Fruit fly (Drosophila melanogaster): ENCODE results near the gene Ugalt.

Gene Ugalt

DNA sequence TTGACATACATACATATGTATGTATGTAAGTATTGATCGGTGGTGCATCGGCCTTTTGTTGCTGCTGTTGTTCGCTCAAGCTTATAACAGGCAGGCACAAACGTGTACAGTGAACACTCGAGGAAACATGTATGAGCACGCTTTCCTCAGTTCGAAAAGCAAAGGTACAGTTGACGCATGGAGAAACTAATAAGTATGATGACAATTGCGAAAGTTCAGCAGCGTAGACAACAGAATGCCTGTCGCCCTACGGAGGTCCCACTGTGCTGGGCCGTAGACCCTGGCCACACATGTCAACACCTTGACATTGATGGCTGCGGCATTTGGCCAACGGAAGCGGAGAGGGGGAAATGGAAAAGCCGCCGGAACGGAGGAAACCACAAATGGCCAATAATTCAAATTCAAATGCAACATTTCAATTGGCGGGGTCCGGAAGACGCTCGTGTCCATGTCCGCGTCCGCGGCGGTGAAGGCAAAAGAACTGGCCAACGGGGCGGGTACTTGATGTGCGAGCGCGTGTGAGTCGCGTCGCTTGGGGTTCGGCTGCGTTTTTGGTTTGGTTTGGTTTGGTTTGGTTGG lies 4.6 kb upstream of the Ugalt start, which contains the start of gene CG2681 (continued):
- TF ChIP-seq vnd (GFP tag; IDR thresholded peaks at IDR 0.05; ENCODE audit: partially characterized antibody), result no peak
- peak; percentile 76 for TF ChIP-seq zfh1 (GFP tag; IDR thresholded peaks at IDR 0.05)
- peak; percentile 56 for TF ChIP-seq HLH3B (GFP tag; IDR thresholded peaks at IDR 0.05)
- peak; percentile 43 for TF ChIP-seq CG32772 (GFP tag; IDR thresholded peaks at IDR 0.05)
- no peak for TF ChIP-seq lbe (GFP tag; optimal IDR thresholded peaks at IDR 0.05)
- peak; percentile 47 for TF ChIP-seq CG11247 (GFP tag; IDR thresholded peaks at IDR 0.05)
- TF ChIP-seq emc (GFP tag; optimal IDR thresholded peaks at IDR 0.05), result no peak
- TF ChIP-seq CG31224 (GFP tag; IDR thresholded peaks at IDR 0.05), result peak; percentile 31; the same call in 1 of the 2 replicates
- TF ChIP-seq CG8089 (GFP tag; optimal IDR thresholded peaks at IDR 0.05), result no peak
- TF ChIP-seq Fer2 (tag; optimal IDR thresholded peaks at IDR 0.05), result no peak
- no peak for TF ChIP-seq CG10274 (GFP tag; optimal IDR thresholded peaks at IDR 0.05)
- TF ChIP-seq CG15011 (GFP tag; optimal IDR thresholded peaks at IDR 0.05), result no peak
- TF ChIP-seq Meics (GFP tag; optimal IDR thresholded peaks at IDR 0.05), result peak; percentile 21
- no peak for TF ChIP-seq cwo (GFP tag; optimal IDR thresholded peaks at IDR 0.05)
- TF ChIP-seq lov (optimal IDR thresholded peaks at IDR 0.05), result no peak
- no peak for TF ChIP-seq lov (GFP tag; IDR thresholded peaks at IDR 0.05)
- TF ChIP-seq CG15514 (GFP tag; optimal IDR thresholded peaks at IDR 0.05), result peak; percentile 58
- TF ChIP-seq ase (GFP tag; IDR thresholded peaks at IDR 0.05), result peak; percentile 39; the same call in 2 of the 3 replicates
- no peak for TF ChIP-seq CG9817 (tag; optimal IDR thresholded peaks at IDR 0.05)
- TF ChIP-seq B-H1 (GFP tag; IDR thresholded peaks at IDR 0.05), result peak; percentile 14; the same call in 1 of the 3 replicates
- peak; percentile 54 for TF ChIP-seq CG10366 (GFP tag; IDR thresholded peaks at IDR 0.05)
- TF ChIP-seq NFAT (GFP tag; IDR thresholded peaks at IDR 0.05), result peak; percentile 62; the same call in 1 of the 2 replicates
- TF ChIP-seq gsb-n (tag; optimal IDR thresholded peaks at IDR 0.05), result no peak
- no peak for TF ChIP-seq eyg (GFP tag; optimal IDR thresholded peaks at IDR 0.05)
- no peak for TF ChIP-seq CG3407 (GFP tag; optimal IDR thresholded peaks at IDR 0.05)
- TF ChIP-seq CG9215 (GFP tag; IDR thresholded peaks at IDR 0.05), result peak; percentile 41; the same call in 1 of the 2 replicates
- TF ChIP-seq CG14014 (GFP tag; IDR thresholded peaks at IDR 0.05), result peak; percentile 45
- TF ChIP-seq scrt (GFP tag; optimal IDR thresholded peaks at IDR 0.05), result no peak
- TF ChIP-seq CG32767 (GFP tag; IDR thresholded peaks at IDR 0.05), result peak; percentile 23; the same call in 1 of the 2 replicates
- peak; percentile 71 for TF ChIP-seq grau (tag; optimal IDR thresholded peaks at IDR 0.05)
- peak; percentile 27; the same call in 1 of the 3 replicates for TF ChIP-seq CG14050 (GFP tag; IDR thresholded peaks at IDR 0.05)
- no peak for TF ChIP-seq Chrac-16 (GFP tag; optimal IDR thresholded peaks at IDR 0.05)
- peak; percentile 42; the same call in 1 of the 3 replicates for TF ChIP-seq jigr1 (GFP tag; IDR thresholded peaks at IDR 0.05)
- TF ChIP-seq Dbx (GFP tag; IDR thresholded peaks at IDR 0.05), result 0 out of 3 replicates have a peak, but pooled peaks have one; percentile 30
- TF ChIP-seq CG17912 (GFP tag; optimal IDR thresholded peaks at IDR 0.05), result no peak
- peak; percentile 31 for TF ChIP-seq Dip3 (GFP tag; optimal IDR thresholded peaks at IDR 0.05)
- TF ChIP-seq sr (GFP tag; IDR thresholded peaks at IDR 0.05), result 0 out of 3 replicates have a peak, but pooled peaks have one; percentile 26
- TF ChIP-seq zfh2 (GFP tag; optimal IDR thresholded peaks at IDR 0.05), result peak; percentile 23
- peak; percentile 66 for TF ChIP-seq row (GFP tag; IDR thresholded peaks at IDR 0.05)
- no peak for TF ChIP-seq p53 (GFP tag; optimal IDR thresholded peaks at IDR 0.05)
- TF ChIP-seq pho (GFP tag; optimal IDR thresholded peaks at IDR 0.05), result peak; percentile 3
- peak; percentile 50 for TF ChIP-seq CG1603 (tag; optimal IDR thresholded peaks at IDR 0.05)
- no peak for TF ChIP-seq CG4617 (GFP tag; optimal IDR thresholded peaks at IDR 0.05; ENCODE audit: borderline replicate concordance)
- TF ChIP-seq CG1832 (GFP tag; optimal IDR thresholded peaks at IDR 0.05), result no peak
- TF ChIP-seq az2 (GFP tag; optimal IDR thresholded peaks at IDR 0.05), result peak; percentile 32
- no peak for TF ChIP-seq D19A (tag; optimal IDR thresholded peaks at IDR 0.05)
- no peak for TF ChIP-seq CG17186 (GFP tag; optimal IDR thresholded peaks at IDR 0.05)
- TF ChIP-seq CG9932 (GFP tag; IDR thresholded peaks at IDR 0.05), result peak; percentile 53
- peak; percentile 12 for TF ChIP-seq Abd-B (GFP tag; optimal IDR thresholded peaks at IDR 0.05)
- TF ChIP-seq Spps (tag; optimal IDR thresholded peaks at IDR 0.05), result no peak
- TF ChIP-seq peb (GFP tag; IDR thresholded peaks at IDR 0.05), result no peak

Measured in whole organism, embryonic.